Fruit fly (Drosophila melanogaster) whole organism, prepupa: Measurements from ENCODE around the gene mahe.

ENCODE experiments used
- CG11762 ChIP-seq: fragments of 200-800 bp; sonication (Bioruptor generic); optimal IDR thresholded peaks from 3 replicates; lab custom pipeline; 2016; ENCODE audit warnings: missing biosample characterization, missing genetic modification characterization; ENCODE audit not compliant: insufficient read depth
- CG1621 ChIP-seq: fragments of 200-800 bp; sonication (Bioruptor generic); optimal IDR thresholded peaks from 3 replicates; lab custom pipeline; 2018; ENCODE audit warnings: missing biosample characterization, mild to moderate bottlenecking, missing genetic modification characterization
- Sox15 ChIP-seq: fragments of 200-800 bp; sonication (Bioruptor generic); optimal IDR thresholded peaks from 3 replicates; lab custom pipeline; 2016; ENCODE audit warnings: missing biosample characterization, missing genetic modification characterization

DNA sequence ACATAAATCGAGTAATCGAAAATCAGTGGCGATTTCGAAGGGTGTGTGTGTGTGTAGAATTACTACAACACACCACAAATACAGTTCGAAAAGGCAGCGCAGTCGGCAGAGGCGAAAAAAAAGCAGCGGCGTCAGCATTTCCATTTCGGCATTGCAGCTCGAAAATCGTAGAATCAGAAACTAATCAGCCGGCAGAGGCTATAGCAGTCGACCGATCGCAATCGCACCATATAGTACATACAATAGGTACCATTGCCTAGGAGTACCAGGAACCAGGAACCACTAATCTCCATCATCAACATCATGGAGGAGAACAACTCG, 22.2 kb downstream of the mahe start:
- TF ChIP-seq CG11762 (GFP tag; lab: Kevin White, UChicago) (no peak), CG1621 (tag; lab: Kevin White, UChicago) (no peak), Sox15 (no peak)
